Fruit fly (Drosophila melanogaster) whole organism, embryonic: ENCODE measurements around the gene CG3123.

Experiments used
- ATbp ChIP-seq: fragments of 200-800 bp; sonication (Bioruptor generic); optimal IDR thresholded peaks from 2 replicates; lab custom pipeline; 2017; ENCODE audit warnings: missing biosample characterization, mild to moderate bottlenecking, missing genetic modification characterization, missing genetic modification reagents
- Ada2b ChIP-seq: fragments of 200-800 bp; sonication (Bioruptor generic); IDR thresholded peaks from 2 replicates; pipeline ENCODE4 v1.3.6; 2022; ENCODE audit warnings: missing biosample characterization, missing genetic modification characterization
- BEAF-32 ChIP-seq: fragments of 200-800 bp; sonication (Bioruptor generic); optimal IDR thresholded peaks from 3 replicates; lab custom pipeline; 2017; ENCODE audit warnings: missing biosample characterization, missing genetic modification characterization, mild to moderate bottlenecking, moderate library complexity, missing genetic modification reagents
- CG1024 ChIP-seq: fragments of 200-800 bp; sonication (Bioruptor generic); IDR thresholded peaks from 2 replicates; pipeline ENCODE4 v1.3.6; 2022; ENCODE audit warnings: missing biosample characterization, missing genetic modification characterization
- CG10565 ChIP-seq: fragments of 200-800 bp; sonication (Bioruptor generic); optimal IDR thresholded peaks from 3 replicates; lab custom pipeline; 2016; ENCODE audit warnings: missing biosample characterization, mild to moderate bottlenecking, missing genetic modification characterization
- CG11093 ChIP-seq: fragments of 200-800 bp; sonication (Bioruptor generic); IDR thresholded peaks from 3 replicates; pipeline ENCODE4 v1.3.6; 2022; ENCODE audit warnings: missing biosample characterization, missing genetic modification characterization
- CG11398 ChIP-seq: fragments of 200-800 bp; sonication (Bioruptor generic); optimal IDR thresholded peaks from 2 replicates; lab custom pipeline; 2016; ENCODE audit warnings: missing biosample characterization, missing genetic modification characterization
- CG12071 ChIP-seq: fragments of 200-800 bp; sonication (Bioruptor generic); optimal IDR thresholded peaks from 3 replicates; lab custom pipeline; 2018; ENCODE audit warnings: missing biosample characterization, mild to moderate bottlenecking, missing genetic modification characterization
- CG12942 ChIP-seq: fragments of 200-800 bp; sonication (Bioruptor generic); optimal IDR thresholded peaks from 3 replicates; lab custom pipeline; 2016; ENCODE audit warnings: missing biosample characterization, missing genetic modification characterization
- CG14965 ChIP-seq: fragments of 200-800 bp; sonication (Bioruptor generic); optimal IDR thresholded peaks from 2 replicates; lab custom pipeline; 2016; ENCODE audit warnings: missing biosample characterization, missing genetic modification characterization, borderline replicate concordance
- CG1602 ChIP-seq: fragments of 200-800 bp; sonication (Bioruptor generic); optimal IDR thresholded peaks from 3 replicates; lab custom pipeline; 2016; ENCODE audit warnings: missing biosample characterization, missing genetic modification characterization
- CG16779 ChIP-seq: fragments of 200-800 bp; sonication (Bioruptor generic); IDR thresholded peaks from 2 replicates; pipeline ENCODE4 v1.3.6; 2022; ENCODE audit warnings: missing biosample characterization, missing genetic modification characterization
- CG16863 ChIP-seq: fragments of 200-800 bp; sonication (Bioruptor generic); optimal IDR thresholded peaks from 3 replicates; lab custom pipeline; 2016; ENCODE audit warnings: missing biosample characterization, missing genetic modification characterization
- CG17328 ChIP-seq: fragments of 200-800 bp; sonication (Bioruptor generic); IDR thresholded peaks from 2 replicates; pipeline ENCODE4 v1.3.6; 2022; ENCODE audit warnings: missing biosample characterization, missing genetic modification characterization
- CG3726 ChIP-seq: fragments of 200-800 bp; sonication (Bioruptor generic); IDR thresholded peaks from 3 replicates; pipeline ENCODE4, ENCODE4 v1.3.6; 2022; ENCODE audit warnings: missing biosample characterization, missing genetic modification characterization
- CG4707 ChIP-seq: fragments of 200-800 bp; sonication (Bioruptor generic); optimal IDR thresholded peaks from 2 replicates; lab custom pipeline; 2018; ENCODE audit warnings: missing biosample characterization, mild to moderate bottlenecking, missing genetic modification characterization, moderate library complexity
- CG7271 ChIP-seq: fragments of 200-800 bp; sonication (Bioruptor generic); optimal IDR thresholded peaks from 2 replicates; lab custom pipeline; 2018; ENCODE audit warnings: missing biosample characterization, mild to moderate bottlenecking, missing genetic modification characterization, moderate library complexity
- Camta ChIP-seq: fragments of 200-800 bp; sonication (Bioruptor generic); optimal IDR thresholded peaks from 2 replicates; lab custom pipeline; 2016; ENCODE audit warnings: missing biosample characterization, missing genetic modification characterization
- Dll ChIP-seq: fragments of 200-800 bp; sonication (Bioruptor generic); IDR thresholded peaks from 4 replicates; pipeline ENCODE4 v1.3.6; 2022; ENCODE audit warnings: missing biosample characterization, missing genetic modification characterization; ENCODE audit not compliant: partially characterized antibody
- Elba2 ChIP-seq: fragments of 200-800 bp; sonication (Bioruptor generic); optimal IDR thresholded peaks from 3 replicates; lab custom pipeline; 2016; ENCODE audit warnings: missing biosample characterization, missing genetic modification characterization
- Gsc ChIP-seq: fragments of 200-800 bp; sonication (Bioruptor generic); IDR thresholded peaks from 2 replicates; pipeline ENCODE4 v1.3.6; 2022; ENCODE audit warnings: missing biosample characterization, missing genetic modification characterization
- H2.0 ChIP-seq: fragments of 200-800 bp; sonication (Bioruptor generic); IDR thresholded peaks from 2 replicates; pipeline ENCODE4 v1.3.6; 2022; ENCODE audit warnings: missing biosample characterization, missing genetic modification characterization
- HHEX ChIP-seq: fragments of 200-800 bp; sonication (Bioruptor generic); optimal IDR thresholded peaks from 3 replicates; lab custom pipeline; 2017; ENCODE audit warnings: missing biosample characterization, mild to moderate bottlenecking, missing genetic modification characterization, missing genetic modification reagents
- Mes4 ChIP-seq: fragments of 200-800 bp; sonication (Bioruptor generic); optimal IDR thresholded peaks from 2 replicates; lab custom pipeline; 2016; ENCODE audit warnings: missing biosample characterization, missing genetic modification characterization
- NFAT ChIP-seq: fragments of 200-800 bp; sonication (Bioruptor generic); IDR thresholded peaks from 2 replicates; pipeline ENCODE4 v1.3.6; 2022; ENCODE audit warnings: missing biosample characterization, missing genetic modification characterization
- Nf-YB ChIP-seq: fragments of 200-800 bp; sonication (Bioruptor generic); optimal IDR thresholded peaks from 3 replicates; lab custom pipeline; 2019; ENCODE audit warnings: missing biosample characterization, mild to moderate bottlenecking, missing genetic modification characterization, moderate library complexity
- Rfx ChIP-seq: fragments of 200-800 bp; sonication (Bioruptor generic); IDR thresholded peaks from 2 replicates; pipeline ENCODE4 v1.3.6; 2022; ENCODE audit warnings: missing biosample characterization, missing genetic modification characterization
- Six4 ChIP-seq: fragments of 200-800 bp; sonication (Bioruptor generic); optimal IDR thresholded peaks from 2 replicates; lab custom pipeline; 2016; ENCODE audit warnings: missing biosample characterization, missing genetic modification characterization
- Sox102F ChIP-seq: fragments of 200-800 bp; sonication (Bioruptor generic); optimal IDR thresholded peaks from 2 replicates; lab custom pipeline; 2018; ENCODE audit warnings: missing biosample characterization, mild to moderate bottlenecking, missing genetic modification characterization, moderate library complexity
- ab ChIP-seq: fragments of 200-800 bp; sonication (Bioruptor generic); optimal IDR thresholded peaks from 2 replicates; lab custom pipeline; 2016; ENCODE audit warnings: missing biosample characterization, missing genetic modification characterization
- az2 ChIP-seq: fragments of 200-800 bp; sonication (Bioruptor generic); optimal IDR thresholded peaks from 3 replicates; lab custom pipeline; 2016; ENCODE audit warnings: missing biosample characterization, missing genetic modification characterization
- bab2 ChIP-seq: fragments of 200-800 bp; sonication (Bioruptor generic); optimal IDR thresholded peaks from 2 replicates; lab custom pipeline; 2016; ENCODE audit warnings: missing biosample characterization, missing genetic modification characterization
- bigmax ChIP-seq: fragments of 200-800 bp; sonication (Bioruptor generic); optimal IDR thresholded peaks from 2 replicates; lab custom pipeline; 2018; ENCODE audit warnings: missing biosample characterization, mild to moderate bottlenecking, missing genetic modification characterization
- caup ChIP-seq: fragments of 200-800 bp; sonication (Bioruptor generic); optimal IDR thresholded peaks from 3 replicates; lab custom pipeline; 2017; ENCODE audit warnings: missing biosample characterization, mild to moderate bottlenecking, missing genetic modification characterization, moderate library complexity; ENCODE audit not compliant: severe bottlenecking
- dmrt11E ChIP-seq: fragments of 200-800 bp; sonication (Bioruptor generic); optimal IDR thresholded peaks from 3 replicates; lab custom pipeline; 2018; ENCODE audit warnings: missing biosample characterization, mild to moderate bottlenecking, missing genetic modification characterization, moderate library complexity
- exex ChIP-seq: fragments of 200-800 bp; sonication (Bioruptor generic); optimal IDR thresholded peaks from 4 replicates; lab custom pipeline; 2018; ENCODE audit warnings: missing biosample characterization, mild to moderate bottlenecking, missing genetic modification characterization, moderate library complexity
- fd102C ChIP-seq: fragments of 200-800 bp; sonication (Bioruptor generic); optimal IDR thresholded peaks from 2 replicates; lab custom pipeline; 2018; ENCODE audit warnings: missing biosample characterization, mild to moderate bottlenecking, missing genetic modification characterization, moderate library complexity
- gfzf ChIP-seq: fragments of 200-800 bp; sonication (Bioruptor generic); optimal IDR thresholded peaks from 2 replicates; lab custom pipeline; 2016; ENCODE audit warnings: missing biosample characterization, mild to moderate bottlenecking, missing genetic modification characterization, moderate library complexity
- grn ChIP-seq: fragments of 200-800 bp; sonication (Bioruptor generic); optimal IDR thresholded peaks from 3 replicates; lab custom pipeline; 2017; ENCODE audit warnings: missing biosample characterization, missing genetic modification characterization
- hb ChIP-seq: fragments of 200-800 bp; sonication (Bioruptor generic); IDR thresholded peaks from 3 replicates; pipeline ENCODE4 v1.3.6; 2022; ENCODE audit warnings: missing biosample characterization, missing genetic modification characterization; ENCODE audit not compliant: partially characterized antibody
- hbn ChIP-seq: fragments of 200-800 bp; sonication (Bioruptor generic); IDR thresholded peaks from 2 replicates; pipeline ENCODE4 v1.3.6; 2022; ENCODE audit warnings: missing biosample characterization, missing genetic modification characterization; ENCODE audit not compliant: partially characterized antibody
- nerfin-1 ChIP-seq: fragments of 200-800 bp; sonication (Bioruptor generic); optimal IDR thresholded peaks from 3 replicates; lab custom pipeline; 2019; ENCODE audit warnings: missing biosample characterization, mild to moderate bottlenecking, missing genetic modification characterization, moderate library complexity
- onecut ChIP-seq: fragments of 200-800 bp; sonication (Bioruptor generic); IDR thresholded peaks from 2 replicates; pipeline ENCODE4 v1.3.6; 2022; ENCODE audit warnings: missing biosample characterization, missing genetic modification characterization
- pros ChIP-seq: fragments of 200-800 bp; sonication (Bioruptor generic); optimal IDR thresholded peaks from 3 replicates; lab custom pipeline; 2019; ENCODE audit warnings: missing biosample characterization, mild to moderate bottlenecking, missing genetic modification characterization, moderate library complexity
- seq ChIP-seq: fragments of 200-800 bp; sonication (Bioruptor generic); IDR thresholded peaks from 2 replicates; pipeline ENCODE4 v1.3.6; 2022; ENCODE audit warnings: missing biosample characterization, missing genetic modification characterization
- slbo ChIP-seq: fragments of 200-800 bp; sonication (Bioruptor generic); IDR thresholded peaks from 2 replicates; pipeline ENCODE4 v1.3.6; 2022; ENCODE audit warnings: missing biosample characterization, missing genetic modification characterization
- slou ChIP-seq: fragments of 200-800 bp; sonication (Bioruptor generic); optimal IDR thresholded peaks from 3 replicates; lab custom pipeline; 2016; ENCODE audit warnings: missing biosample characterization, missing genetic modification characterization
- sob ChIP-seq: fragments of 200-800 bp; sonication (Bioruptor generic); IDR thresholded peaks from 2 replicates; pipeline ENCODE4 v1.3.6; 2022; ENCODE audit warnings: missing biosample characterization, missing genetic modification characterization
- tup ChIP-seq: fragments of 200-800 bp; sonication (Bioruptor generic); optimal IDR thresholded peaks from 2 replicates; lab custom pipeline; 2016; ENCODE audit warnings: missing biosample characterization, mild to moderate bottlenecking, missing genetic modification characterization, moderate library complexity
- zf30C ChIP-seq: fragments of 200-800 bp; sonication (Bioruptor generic); optimal IDR thresholded peaks from 3 replicates; lab custom pipeline; 2018; ENCODE audit warnings: missing biosample characterization, mild to moderate bottlenecking, missing genetic modification characterization

CG3123 gene

DNA sequence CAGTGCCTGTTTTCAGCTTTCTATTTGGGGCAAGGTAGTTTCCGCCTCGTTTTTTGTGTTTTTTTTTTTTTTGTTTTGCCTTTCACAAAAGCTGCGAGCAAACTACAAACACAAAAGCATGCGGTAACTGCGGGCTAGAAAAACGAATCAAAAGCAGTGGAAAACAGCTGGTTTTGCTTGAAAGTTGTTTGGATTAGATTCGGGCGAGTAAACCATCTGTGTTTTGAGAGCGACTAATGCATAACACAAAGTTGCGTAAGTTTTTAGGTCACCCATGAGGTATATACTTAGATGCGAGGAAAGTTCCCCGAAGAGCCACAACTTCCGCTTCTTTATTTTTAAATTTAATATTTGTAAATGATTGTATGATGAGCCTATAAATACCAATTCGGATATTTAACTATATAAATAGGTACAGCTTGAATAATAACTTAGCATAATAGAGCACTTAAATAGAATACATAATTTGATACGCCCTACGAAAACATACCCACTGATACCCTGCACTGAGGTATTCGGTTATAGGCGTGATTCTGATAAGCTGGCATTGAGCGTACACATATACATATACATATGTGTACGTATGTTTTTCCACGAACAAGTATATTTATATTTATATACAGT is 47.1 kb upstream of the CG3123 start (continued):
- peak; percentile 50 for TF ChIP-seq ATbp (GFP tag; lab: Kevin White, UChicago)
- TF ChIP-seq CG3726, result no peak
- TF ChIP-seq tup (GFP tag; lab: Kevin White, UChicago), result peak; percentile 20
- TF ChIP-seq Dll (GFP tag; lab: Robert Waterston, UW), result no peak
- no peak for TF ChIP-seq hbn
- TF ChIP-seq pros (GFP tag; lab: Kevin White, UChicago), result no peak
- peak; percentile 46; the same call in 1 of the 2 replicates for TF ChIP-seq seq (GFP tag; lab: Robert Waterston, UW)
- peak; percentile 31; the same call in 1 of the 2 replicates for TF ChIP-seq Ada2b (GFP tag; lab: Robert Waterston, UW)
- TF ChIP-seq CG4707 (GFP tag; lab: Kevin White, UChicago), result no peak
- TF ChIP-seq CG1024, result 0 out of 2 replicates have a peak, but pooled peaks have one; percentile 18
- no peak for TF ChIP-seq CG17328 (GFP tag; lab: Robert Waterston, UW)
- TF ChIP-seq fd102C (GFP tag; lab: Kevin White, UChicago), result no peak
- TF ChIP-seq Six4 (GFP tag; lab: Kevin White, UChicago), result no peak
- no peak for TF ChIP-seq grn (GFP tag; lab: Kevin White, UChicago)
- TF ChIP-seq az2 (GFP tag; lab: Kevin White, UChicago), result no peak
- TF ChIP-seq dmrt11E (tag; lab: Kevin White, UChicago), result no peak
- peak; percentile 62 for TF ChIP-seq Rfx (GFP tag; lab: Robert Waterston, UW)
- peak; percentile 40 for TF ChIP-seq HHEX (GFP tag; lab: Kevin White, UChicago)
- TF ChIP-seq slbo, result peak; percentile 63
- no peak for TF ChIP-seq CG14965 (GFP tag; lab: Kevin White, UChicago)
- TF ChIP-seq Gsc (GFP tag; lab: Robert Waterston, UW), result no peak
- TF ChIP-seq BEAF-32, result no peak
- TF ChIP-seq CG12071 (GFP tag; lab: Kevin White, UChicago), result peak; percentile 36
- no peak for TF ChIP-seq ab (GFP tag; lab: Kevin White, UChicago)
- peak; percentile 51; the same call in 1 of the 2 replicates for TF ChIP-seq sob
- no peak for TF ChIP-seq bigmax (GFP tag; lab: Kevin White, UChicago)
- TF ChIP-seq Nf-YB, result peak; percentile 11
- peak; percentile 57 for TF ChIP-seq caup
- TF ChIP-seq CG16779 (GFP tag; lab: Robert Waterston, UW), result no peak
- TF ChIP-seq CG16863, result no peak
- TF ChIP-seq bab2 (GFP tag; lab: Kevin White, UChicago), result no peak
- no peak for TF ChIP-seq hb
- no peak for TF ChIP-seq Sox102F
- TF ChIP-seq H2.0 (GFP tag; lab: Robert Waterston, UW), result no peak
- TF ChIP-seq slou (GFP tag; lab: Kevin White, UChicago), result no peak
- no peak for TF ChIP-seq CG11398 (GFP tag; lab: Kevin White, UChicago)
- TF ChIP-seq Mes4 (GFP tag; lab: Kevin White, UChicago), result no peak
- no peak for TF ChIP-seq zf30C (GFP tag; lab: Kevin White, UChicago)
- no peak for TF ChIP-seq onecut (GFP tag; lab: Robert Waterston, UW)
- TF ChIP-seq CG12942 (GFP tag; lab: Kevin White, UChicago), result no peak
- TF ChIP-seq CG7271 (tag; lab: Kevin White, UChicago), result no peak
- TF ChIP-seq CG1602, result no peak
- no peak for TF ChIP-seq NFAT (GFP tag; lab: Robert Waterston, UW)
- TF ChIP-seq CG11093, result no peak
- no peak for TF ChIP-seq gfzf (GFP tag; lab: Kevin White, UChicago)
- no peak for TF ChIP-seq Camta (GFP tag; lab: Kevin White, UChicago)
- no peak for TF ChIP-seq nerfin-1
- TF ChIP-seq exex (tag; lab: Kevin White, UChicago), result peak; percentile 2
- no peak for TF ChIP-seq CG10565 (GFP tag; lab: Kevin White, UChicago)
- no peak for TF ChIP-seq Elba2
